Worm (Caenorhabditis elegans) whole organism, L4/young adult: Measurements from ENCODE around the gene col-93.

Experiments used
- W03F9.2 ChIP-seq: fragments of 150-350 bp; optimal IDR thresholded peaks from 2 replicates; lab custom pipeline; 2014; ENCODE audit warnings: missing biosample characterization, missing genetic modification characterization
- dao-5 ChIP-seq: sonication (generic microtip); optimal IDR thresholded peaks from 2 replicates; lab custom pipeline; 2016; ENCODE audit warnings: missing genotype, missing genetic modification characterization, moderate library complexity, missing compliant biosample characterization
- him-1 ChIP-seq: sonication (generic microtip); optimal IDR thresholded peaks from 2 replicates; lab custom pipeline; 2016; ENCODE audit warnings: missing genotype, missing genetic modification reagents, missing genetic modification characterization, missing compliant biosample characterization

col-93 gene

DNA sequence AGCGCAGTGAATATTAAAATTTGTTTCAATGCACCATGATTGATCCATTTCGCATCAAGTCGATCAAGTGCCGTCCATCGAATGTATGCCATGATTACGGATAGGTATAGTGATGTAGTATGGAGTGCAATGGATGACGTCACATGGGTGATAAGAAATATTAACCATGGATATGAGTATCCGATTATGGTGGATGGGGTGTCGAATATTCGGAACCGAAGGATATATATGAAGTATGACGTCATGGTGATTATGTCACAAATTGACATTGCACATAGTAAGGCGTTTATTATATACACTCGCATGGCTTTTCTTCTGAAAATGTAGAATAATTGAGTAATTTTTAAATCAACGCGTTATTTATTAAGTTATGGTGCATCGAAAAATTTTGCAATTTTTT is 8.7 kb upstream of the col-93 start:
- no peak for TF ChIP-seq W03F9.2 (tag; lab: Kevin White, UChicago)
- no peak for TF ChIP-seq him-1 (tag; lab: Kevin White, UChicago)
- TF ChIP-seq dao-5 (tag; lab: Kevin White, UChicago): no peak

DNA sequence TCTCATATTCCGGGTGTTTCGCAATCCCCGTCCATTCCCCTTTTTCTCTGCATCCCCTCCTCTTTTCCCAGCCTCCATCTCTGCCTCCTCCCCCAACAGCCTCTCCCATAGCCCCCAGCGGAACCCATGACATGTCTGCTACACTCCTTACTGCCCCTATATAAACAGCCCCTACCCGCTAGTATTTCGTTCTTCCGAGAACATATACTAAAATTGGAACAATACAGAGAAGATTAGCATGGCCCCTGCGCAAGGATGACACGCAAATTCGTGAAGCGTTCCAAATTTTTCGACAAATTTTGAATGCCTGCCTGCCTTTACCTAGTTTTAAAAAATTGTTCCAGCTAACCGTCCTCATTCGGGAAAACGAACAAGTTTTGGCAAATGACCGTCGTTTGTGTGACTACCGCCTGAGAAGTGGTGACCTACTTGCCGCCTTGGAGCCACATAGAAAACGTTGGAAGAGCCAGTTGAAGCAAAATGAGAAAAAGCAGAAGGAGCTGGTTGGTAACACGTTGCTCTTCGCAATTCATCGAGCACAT is 4.2 kb upstream of the col-93 start:
- TF ChIP-seq dao-5 (tag; lab: Kevin White, UChicago) (peak; percentile 89), him-1 (tag; lab: Kevin White, UChicago) (peak; percentile 97), W03F9.2 (tag; lab: Kevin White, UChicago) (peak; percentile 81)

DNA sequence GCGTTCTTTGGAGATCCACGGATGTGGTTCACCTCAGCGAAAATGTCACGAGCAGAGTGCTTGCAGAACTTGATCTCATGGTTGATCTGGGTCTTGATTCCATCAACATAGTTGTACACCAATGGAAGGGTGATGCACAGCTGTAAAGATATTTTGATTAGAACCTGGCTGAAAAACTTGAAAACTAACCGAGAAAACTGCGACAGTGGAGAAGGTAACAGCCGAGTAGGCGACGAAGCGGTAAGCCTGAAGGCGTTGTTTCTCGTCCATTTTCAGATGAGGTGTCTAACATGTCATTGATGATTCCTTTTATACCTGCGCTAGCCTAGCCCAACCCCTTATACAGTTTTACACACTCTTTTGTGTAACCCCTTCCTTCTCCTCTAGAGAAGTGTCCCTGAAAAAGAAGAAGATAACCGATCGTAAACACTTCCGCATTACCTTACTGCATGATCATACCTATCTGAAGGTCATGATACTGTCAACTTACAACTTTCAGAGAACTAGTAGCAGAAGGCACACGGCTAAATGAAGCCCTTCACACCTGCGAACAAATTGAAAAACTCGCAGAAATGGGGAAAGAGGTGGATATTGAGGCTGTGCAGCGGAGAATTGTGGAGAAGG is 2.3 kb upstream of the col-93 start, which contains the start of gene col-94:
col-94 (minus strand) TSS at position 313 of the 624 bp plus-strand sequence.
- TF ChIP-seq W03F9.2 (tag; lab: Kevin White, UChicago) (no peak), him-1 (tag; lab: Kevin White, UChicago) (no peak), dao-5 (tag; lab: Kevin White, UChicago) (no peak)

DNA sequence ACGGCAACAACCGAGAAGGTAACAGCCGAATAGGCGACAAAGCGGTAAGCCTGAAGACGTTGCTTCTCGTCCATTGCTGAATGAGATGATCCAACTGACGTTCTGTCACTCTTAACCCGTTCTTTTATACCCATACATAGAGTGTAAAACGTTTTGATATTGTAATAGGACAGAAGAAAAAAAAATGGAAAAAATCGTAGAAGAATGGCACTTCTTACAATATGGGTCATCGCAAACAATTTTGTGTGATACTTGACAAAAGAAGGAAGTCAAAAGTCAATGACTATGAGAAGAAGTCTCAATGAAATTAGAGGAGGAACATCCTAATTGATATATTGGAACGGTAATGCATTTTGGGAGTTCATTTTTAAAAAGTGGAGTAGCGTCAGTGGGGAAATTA is 2.3 kb downstream of the col-93 start, which contains the start of gene col-92:
col-92 (minus strand) TSS at position 101 of the 400 bp plus-strand sequence.
- TF ChIP-seq him-1 (tag; lab: Kevin White, UChicago) (no peak), W03F9.2 (tag; lab: Kevin White, UChicago) (no peak), dao-5 (tag; lab: Kevin White, UChicago) (no peak)

DNA sequence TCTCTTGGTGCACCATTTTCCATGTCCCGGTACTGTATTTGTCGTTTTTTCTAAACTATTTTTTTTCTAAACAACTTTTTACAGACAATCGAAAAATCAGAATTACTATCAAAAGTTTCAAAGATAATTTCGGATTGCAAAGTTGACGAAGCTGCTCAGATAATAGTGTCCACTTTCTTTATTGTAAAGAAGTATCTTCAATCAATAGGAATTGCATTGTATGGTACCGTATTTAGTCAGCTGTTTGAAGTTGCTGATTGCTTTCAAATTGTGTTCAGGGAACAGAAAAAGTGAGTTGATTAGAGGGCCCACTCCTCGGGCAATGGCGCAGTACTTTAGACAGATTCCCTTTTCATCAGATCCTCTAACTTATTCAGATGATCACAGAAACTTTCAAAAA is 3.9 kb downstream of the col-93 start:
- TF ChIP-seq W03F9.2 (tag; lab: Kevin White, UChicago): no peak
- TF ChIP-seq dao-5 (tag; lab: Kevin White, UChicago): no peak
- no peak for TF ChIP-seq him-1 (tag; lab: Kevin White, UChicago)

DNA sequence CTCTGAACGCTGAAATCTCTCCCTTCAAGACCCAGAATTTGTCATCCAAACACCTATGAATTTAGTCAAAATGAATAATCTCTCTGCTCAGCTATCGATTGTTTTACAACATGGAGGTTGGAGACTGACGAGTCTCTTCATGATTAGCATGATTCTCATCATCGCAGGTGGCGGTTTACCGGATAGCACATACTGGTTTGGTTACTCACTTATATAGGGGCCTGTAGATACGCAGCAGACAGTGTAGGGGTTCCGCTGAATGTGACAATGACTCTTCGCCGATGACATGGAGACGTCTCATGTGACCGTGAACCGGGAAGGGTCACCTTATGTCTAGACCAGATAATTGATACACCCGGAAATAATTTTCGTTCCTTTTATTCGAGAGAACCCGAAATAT is 8.8 kb downstream of the col-93 start:
- TF ChIP-seq him-1 (tag; lab: Kevin White, UChicago) (no peak), W03F9.2 (tag; lab: Kevin White, UChicago) (no peak), dao-5 (tag; lab: Kevin White, UChicago) (no peak)

DNA sequence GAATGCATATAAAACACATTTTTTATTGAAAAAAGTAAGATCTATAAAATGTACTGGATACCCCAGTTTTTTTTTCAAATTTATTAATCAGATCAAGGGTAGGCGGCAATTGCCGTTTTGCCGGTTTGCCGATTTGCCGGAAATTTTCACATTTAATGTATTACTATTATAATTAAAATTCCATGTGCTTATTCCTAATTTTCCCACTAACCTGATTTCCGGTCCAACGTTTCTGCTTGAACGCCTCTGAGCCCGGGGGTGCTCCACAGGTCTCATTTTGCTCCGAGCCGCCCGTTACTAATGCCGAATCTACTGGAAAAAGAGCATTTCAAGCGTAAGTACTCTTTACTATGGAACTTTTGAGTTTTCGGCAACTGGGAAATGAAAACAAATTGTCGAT is 15.8 kb downstream of the col-93 start, which contains the start of gene dhc-4:
dhc-4 (plus strand) TSS at position 301 of the 400 bp plus-strand sequence.
- TF ChIP-seq W03F9.2 (tag; lab: Kevin White, UChicago) (no peak), dao-5 (tag; lab: Kevin White, UChicago) (no peak)

DNA sequence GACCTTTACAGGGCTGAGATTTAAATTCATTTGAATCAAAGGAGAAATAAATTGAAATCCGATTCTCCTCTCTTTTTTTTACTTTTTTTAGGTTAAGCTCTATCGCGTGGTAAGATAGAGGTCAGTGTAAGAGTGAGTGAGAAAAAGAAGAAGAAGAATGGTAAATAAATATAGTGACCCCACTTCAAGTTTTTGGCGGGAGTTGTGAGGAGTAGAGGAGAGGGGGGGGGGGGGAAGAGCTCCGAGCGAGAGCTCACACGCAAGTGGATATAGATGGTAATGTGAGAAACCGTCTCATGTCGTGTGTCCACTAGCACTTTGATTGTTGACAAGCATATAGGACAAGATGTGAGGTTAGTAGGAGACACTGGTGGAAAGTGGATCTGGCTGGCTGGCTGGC is 18.4 kb downstream of the col-93 start, which contains the start of gene W05B2.2:
W05B2.2 (minus strand) TSS at position 101 of the 400 bp plus-strand sequence.
- no peak for TF ChIP-seq him-1 (tag; lab: Kevin White, UChicago)
- no peak for TF ChIP-seq dao-5 (tag; lab: Kevin White, UChicago)
- no peak for TF ChIP-seq W03F9.2 (tag; lab: Kevin White, UChicago)

DNA sequence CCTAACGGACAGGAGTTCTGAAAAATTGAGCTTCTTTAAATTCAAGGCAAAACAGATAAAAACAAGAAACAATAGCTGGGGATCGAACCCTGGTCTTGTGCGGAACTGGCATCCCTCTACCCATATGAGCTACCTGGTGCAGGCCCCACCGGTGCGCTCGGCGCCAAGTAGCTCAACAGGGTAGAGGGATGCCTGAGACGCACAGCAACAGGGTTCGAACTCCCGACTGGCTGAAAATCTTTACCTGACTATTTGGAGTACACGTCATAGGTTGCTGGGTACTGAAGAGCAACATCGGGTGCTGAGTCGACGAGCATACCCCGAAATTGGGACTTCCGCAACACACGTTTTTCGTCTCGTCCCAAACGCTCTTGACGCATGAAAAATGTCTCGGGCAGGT is 22.5 kb downstream of the col-93 start:
- TF ChIP-seq dao-5 (tag; lab: Kevin White, UChicago) (no peak), him-1 (tag; lab: Kevin White, UChicago) (no peak), W03F9.2 (tag; lab: Kevin White, UChicago) (no peak)

DNA sequence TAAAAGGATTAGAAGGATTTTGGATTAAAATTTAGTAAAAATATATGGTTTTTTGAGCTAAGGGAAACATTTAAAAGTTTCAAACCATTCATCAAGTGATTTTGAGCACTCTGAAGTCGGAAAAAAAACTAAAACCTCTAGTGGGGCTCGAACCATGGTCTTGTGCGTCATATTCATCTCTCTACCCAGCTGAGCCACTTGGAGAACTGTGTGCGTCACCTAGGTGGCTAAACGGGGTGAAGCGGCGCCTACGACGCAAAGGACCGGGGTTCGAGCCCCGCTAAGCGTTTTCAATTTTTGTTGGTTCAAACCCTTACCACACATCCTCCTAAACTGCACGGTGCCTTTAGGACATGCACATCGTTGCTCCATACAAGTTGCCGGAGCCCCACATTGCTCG is 25.0 kb downstream of the col-93 start:
- no peak for TF ChIP-seq W03F9.2 (tag; lab: Kevin White, UChicago)
- TF ChIP-seq him-1 (tag; lab: Kevin White, UChicago): no peak
- no peak for TF ChIP-seq dao-5 (tag; lab: Kevin White, UChicago)

DNA sequence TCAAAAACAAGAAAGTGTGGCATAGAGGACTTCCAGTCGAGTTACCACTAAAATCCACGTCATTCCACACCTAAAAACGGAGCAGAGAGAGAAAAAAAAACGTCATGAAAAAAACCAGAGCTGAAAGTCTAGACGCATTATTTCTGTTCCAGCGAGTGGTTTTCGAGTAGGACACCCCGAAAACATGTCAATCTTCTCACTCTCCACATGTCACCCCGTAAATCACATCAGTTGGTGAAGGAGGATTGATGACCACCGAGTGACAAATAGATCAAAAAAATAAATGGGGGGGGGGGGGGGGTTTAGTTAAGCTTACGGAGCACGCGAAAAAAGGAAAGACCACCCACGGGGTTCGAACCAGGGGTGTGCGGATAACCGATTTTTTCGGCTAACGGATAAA is 27.7 kb downstream of the col-93 start:
- TF ChIP-seq him-1 (tag; lab: Kevin White, UChicago): no peak
- TF ChIP-seq dao-5 (tag; lab: Kevin White, UChicago): no peak
- no peak for TF ChIP-seq W03F9.2 (tag; lab: Kevin White, UChicago)

DNA sequence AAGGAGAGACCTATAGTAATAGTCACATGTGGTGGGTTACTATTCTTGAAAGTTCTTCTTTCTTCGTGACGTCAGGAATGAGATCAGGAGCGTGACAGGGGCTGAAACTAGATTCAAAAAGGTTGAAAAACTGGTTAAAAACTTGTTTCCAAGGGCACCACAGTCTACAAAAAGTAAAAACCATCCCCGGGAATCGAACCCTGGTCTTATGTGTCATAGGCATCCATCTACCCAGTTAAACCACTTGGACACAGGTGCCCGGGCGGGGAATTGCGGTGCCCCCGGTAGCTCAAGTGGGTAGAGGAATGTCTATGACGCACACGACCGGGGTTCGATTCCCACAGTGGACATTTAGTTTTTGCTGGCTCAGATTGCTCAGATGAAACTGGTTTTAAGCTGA is 28.2 kb downstream of the col-93 start:
- TF ChIP-seq W03F9.2 (tag; lab: Kevin White, UChicago) (no peak), dao-5 (tag; lab: Kevin White, UChicago) (no peak), him-1 (tag; lab: Kevin White, UChicago) (no peak)

DNA sequence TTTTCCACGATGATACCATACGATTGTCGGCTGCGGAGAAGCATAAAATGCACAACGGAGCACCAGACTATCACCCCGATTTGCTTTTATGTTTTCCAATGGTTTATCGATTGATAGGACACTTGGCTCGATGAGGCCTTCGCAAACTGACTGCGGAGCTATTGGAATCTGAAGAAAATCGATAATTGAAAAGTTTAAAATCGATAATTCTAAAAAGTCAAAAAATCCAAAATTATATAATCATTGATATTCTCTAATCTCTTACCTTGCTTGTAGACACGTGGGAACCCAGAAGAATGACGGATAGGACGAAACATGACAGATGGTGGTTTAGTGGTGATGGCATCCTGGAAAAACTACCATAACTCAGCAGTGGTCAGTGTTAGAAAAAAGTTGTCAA is 32.2 kb downstream of the col-93 start, which contains the start of gene zig-5:
zig-5 (minus strand) TSS at position 349 of the 400 bp plus-strand sequence.
- TF ChIP-seq him-1 (tag; lab: Kevin White, UChicago): no peak
- no peak for TF ChIP-seq W03F9.2 (tag; lab: Kevin White, UChicago)
- no peak for TF ChIP-seq dao-5 (tag; lab: Kevin White, UChicago)

DNA sequence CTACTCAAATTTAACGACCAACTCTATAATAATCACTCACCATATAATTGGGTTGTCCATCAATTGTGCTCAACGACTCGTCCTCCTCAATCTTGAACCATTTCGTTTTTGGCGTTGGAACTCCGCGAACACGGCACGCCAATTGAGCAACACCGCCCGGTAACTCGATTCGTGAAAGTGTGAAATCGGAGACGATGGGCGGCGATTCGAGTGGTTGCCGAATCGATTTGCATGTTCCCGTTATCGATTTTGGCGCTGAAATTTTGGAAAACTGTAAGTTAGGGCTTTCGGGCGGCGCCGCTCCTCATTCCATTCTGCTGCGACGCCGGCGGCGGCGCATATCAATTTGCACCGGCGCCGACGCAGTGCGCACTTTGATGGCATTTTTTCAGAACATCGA is 33.7 kb downstream of the col-93 start:
- TF ChIP-seq W03F9.2 (tag; lab: Kevin White, UChicago): no peak
- TF ChIP-seq dao-5 (tag; lab: Kevin White, UChicago): no peak
- TF ChIP-seq him-1 (tag; lab: Kevin White, UChicago): no peak
